Worm (Caenorhabditis elegans): ENCODE results near the gene mpk-2.

DNA sequence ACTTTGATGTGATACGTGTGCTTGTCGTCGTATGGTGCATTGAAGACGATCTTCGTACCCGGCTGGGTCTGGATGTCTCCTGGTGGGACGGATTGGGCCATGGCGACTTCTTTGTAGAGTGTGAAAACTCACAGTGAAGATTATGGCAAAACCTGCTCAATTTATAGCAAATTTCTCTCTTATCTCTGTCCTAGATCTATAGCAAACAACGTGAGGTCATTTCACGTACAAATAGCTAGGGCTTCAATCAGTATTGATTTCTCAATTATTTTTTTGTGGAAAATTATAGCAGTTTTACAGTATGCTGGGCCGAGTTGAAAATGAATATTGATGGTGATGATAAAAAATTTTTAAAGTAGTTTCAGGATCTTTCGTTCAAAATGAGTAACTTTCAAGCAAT is 53.1 kb downstream of the mpk-2 start, which contains the start of gene msp-45:
- TF ChIP-seq ama-1 (optimal IDR thresholded peaks at IDR 0.05) (no peak), snpc-4 (tag; optimal IDR thresholded peaks at IDR 0.05) (no peak), pag-3 (tag; optimal IDR thresholded peaks at IDR 0.05; ENCODE audit: borderline replicate concordance, insufficient read depth) (no peak), unc-62 (GFP tag; optimal IDR thresholded peaks at IDR 0.05) (no peak), nhr-237 (tag; optimal IDR thresholded peaks at IDR 0.05) (no peak), ztf-11 (tag; optimal IDR thresholded peaks at IDR 0.05) (no peak), ceh-8 (GFP tag; optimal IDR thresholded peaks at IDR 0.05) (no peak), lin-13 (GFP tag; optimal IDR thresholded peaks at IDR 0.05) (no peak)
